4 worm cellular contexts compared by ENCODE assay signal in the genomic region with DNA sequence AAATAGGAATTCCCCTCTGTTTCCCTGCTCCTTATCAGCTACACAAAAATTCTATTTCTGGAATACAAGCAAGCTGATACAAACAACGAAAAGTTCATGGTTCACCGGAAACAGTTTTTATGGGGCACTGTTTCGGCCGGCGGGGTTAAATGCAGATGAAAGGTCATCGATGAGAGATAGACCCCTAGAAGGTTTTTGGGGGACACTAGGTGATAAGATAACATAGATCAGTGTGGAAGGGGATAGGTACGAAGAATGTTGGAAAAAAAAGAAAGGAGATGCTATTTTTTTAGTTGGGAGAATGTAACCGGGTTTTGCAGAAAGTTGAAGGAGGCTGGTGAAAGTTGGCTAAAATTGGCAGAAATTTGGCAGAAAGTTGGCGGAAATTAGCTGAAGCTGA.
TF ChIP-seq lines count a peak whose summit lies in the region.

No protein-coding gene starts in this region.

TF ChIP-seq in whole organism, L1 larva, 84 proteins besides CTCF, POLR2A, EP300 and RAD21:
- TF ChIP-seq blmp-1 (tag; optimal IDR thresholded peaks at IDR 0.05; lab: Kevin White, UChicago) (peak; percentile 18), nhr-71 (tag; optimal IDR thresholded peaks at IDR 0.05; lab: Kevin White, UChicago) (no peak), efl-3 (GFP tag; optimal IDR thresholded peaks at IDR 0.05; lab: Kevin White, UChicago) (no peak), tbx-2 (tag; optimal IDR thresholded peaks at IDR 0.05; lab: Kevin White, UChicago) (no peak), elt-3 (tag; optimal IDR thresholded peaks at IDR 0.05; lab: Kevin White, UChicago) (peak in 1 of 6 experiments; percentile 50), fos-1 (tag; optimal IDR thresholded peaks at IDR 0.05; lab: Kevin White, UChicago) (no peak), nhr-20 (tag; optimal IDR thresholded peaks at IDR 0.05; lab: Kevin White, UChicago) (peak; percentile 0), xbp-1 (tag; optimal IDR thresholded peaks at IDR 0.05; lab: Kevin White, UChicago) (no peak), nhr-85 (tag; lab: Kevin White, UChicago) (peak; percentile 61), snpc-4 (tag; optimal IDR thresholded peaks at IDR 0.05; lab: Kevin White, UChicago) (no peak)

TF ChIP-seq in whole organism, L3 larva, 47 proteins besides CTCF, POLR2A, EP300 and RAD21:
- TF ChIP-seq pqm-1 (tag; optimal IDR thresholded peaks at IDR 0.05; lab: Kevin White, UChicago) (no peak), nhr-76 (tag; optimal IDR thresholded peaks at IDR 0.05; lab: Kevin White, UChicago) (no peak), nhr-23 (tag; optimal IDR thresholded peaks at IDR 0.05; lab: Kevin White, UChicago) (peak; percentile 33), ztf-4 (tag; optimal IDR thresholded peaks at IDR 0.05; lab: Kevin White, UChicago) (no peak), hmg-11 (tag; optimal IDR thresholded peaks at IDR 0.05; lab: Kevin White, UChicago) (no peak), lsy-12 (tag; optimal IDR thresholded peaks at IDR 0.05; lab: Kevin White, UChicago) (no peak), elt-3 (tag; optimal IDR thresholded peaks at IDR 0.05; lab: Kevin White, UChicago) (peak in 1 of 3 experiments; percentile 64), elt-1 (tag; optimal IDR thresholded peaks at IDR 0.05; lab: Kevin White, UChicago) (no peak)

TF ChIP-seq in whole organism, L4 larva, 104 proteins besides CTCF, POLR2A, EP300 and RAD21:
- no peak for TF ChIP-seq daf-12 (tag; optimal IDR thresholded peaks at IDR 0.05; lab: Kevin White, UChicago)
- peak; percentile 12 for TF ChIP-seq nhr-28 (tag; optimal IDR thresholded peaks at IDR 0.05; lab: Kevin White, UChicago)
- no peak for TF ChIP-seq ama-1 (optimal IDR thresholded peaks at IDR 0.05; lab: Kevin White, UChicago)
- no peak for TF ChIP-seq dmd-9 (GFP tag; IDR thresholded peaks at IDR 0.05; lab: Robert Waterston, UW)
- no peak for TF ChIP-seq lin-39 (tag; optimal IDR thresholded peaks at IDR 0.05; lab: Kevin White, UChicago)

TF ChIP-seq in whole organism, late embryonic, 69 proteins besides CTCF, POLR2A, EP300 and RAD21:
- peak; percentile 37 for TF ChIP-seq elt-2 (tag; optimal IDR thresholded peaks at IDR 0.05; lab: Kevin White, UChicago)
- TF ChIP-seq hlh-15 (tag; optimal IDR thresholded peaks at IDR 0.05; lab: Kevin White, UChicago) = no peak
- no peak for TF ChIP-seq npax-4 (tag; optimal IDR thresholded peaks at IDR 0.05; lab: Kevin White, UChicago)
- TF ChIP-seq ceh-14 (tag; optimal IDR thresholded peaks at IDR 0.05; lab: Kevin White, UChicago) = no peak
- TF ChIP-seq dve-1 (tag; optimal IDR thresholded peaks at IDR 0.05; lab: Kevin White, UChicago) = no peak
- TF ChIP-seq K02D7.2 (tag; optimal IDR thresholded peaks at IDR 0.05; lab: Kevin White, UChicago) = no peak
- no peak for TF ChIP-seq gmeb-2 (tag; optimal IDR thresholded peaks at IDR 0.05; lab: Kevin White, UChicago)
TF ChIP-seq in whole organism, late embryonic: peak in this region for 1.

Comparison
In these comparisons a context has a peak if more than half of its experiments do, and no peak if none do; other contexts are left out.
1. Of the 29 proteins assayed by ChIP-seq in both whole organism, L4 larva and whole organism, L1 larva: peak only in whole organism, L4 larva: nhr-28; only in whole organism, L1 larva: none; in both: none; in neither: 28.